Worm (Caenorhabditis elegans) whole organism, young adult: Measurements from ENCODE around the gene lin-9.

ENCODE experiments used
- B0261.1 ChIP-seq: sonication (generic microtip); optimal IDR thresholded peaks from 2 replicates; lab custom pipeline; 2016; ENCODE audit warnings: mild to moderate bottlenecking, missing genetic modification characterization, moderate library complexity, missing compliant biosample characterization
- lin-35 ChIP-seq, 3 experiments: fragments of 150-350 bp in 2 of 3; sonication (generic microtip) in 1 of 3; optimal IDR thresholded peaks; 2 replicates each; lab custom pipeline; 2014 to 2018; ENCODE audit warnings: missing biosample characterization in 3 of 3, missing genetic modification characterization in 3 of 3, missing genetic modification reagents in 3 of 3
- unc-62 ChIP-seq: fragments of 150-350 bp; optimal IDR thresholded peaks from 2 replicates; lab custom pipeline; 2014; ENCODE audit warnings: missing biosample characterization, missing genetic modification reagents, missing genetic modification characterization

DNA sequence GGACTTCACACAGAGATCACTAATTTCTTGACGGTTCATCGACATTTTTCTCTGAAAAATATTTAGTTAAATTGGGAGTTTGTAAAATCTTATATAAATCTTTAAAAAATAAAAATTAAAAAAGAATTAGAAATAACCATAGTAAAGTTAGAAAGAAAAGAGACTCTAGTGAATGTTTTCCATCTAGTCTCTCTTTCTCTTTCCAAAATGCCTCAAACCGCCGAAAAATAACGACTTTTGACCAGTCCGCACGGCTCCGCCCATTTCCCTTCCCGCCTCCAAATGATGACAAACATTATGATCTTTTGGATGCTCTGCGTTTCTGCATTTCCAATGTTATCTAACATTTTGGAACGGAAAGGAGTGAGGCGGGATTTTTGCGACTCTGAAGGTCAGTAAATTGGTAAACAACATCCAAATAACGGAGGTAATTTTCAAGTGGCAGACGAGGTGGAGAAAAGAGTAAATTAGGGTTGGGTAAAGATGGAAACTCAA lies 19.4 kb upstream of the lin-9 start, which contains the start of gene glb-1:
- TF ChIP-seq lin-35 (GFP tag; optimal IDR thresholded peaks at IDR 0.05; lab: Kevin White, UChicago) (no peak), unc-62 (GFP tag; lab: Kevin White, UChicago) (no peak), B0261.1 (tag; lab: Kevin White, UChicago) (no peak)
